Fruit fly (Drosophila melanogaster): Measurements from ENCODE around the gene Rbf.
A peak's percentile ranks its signal among the peaks of the same experiment; 100 is the strongest.

Gene Rbf

DNA sequence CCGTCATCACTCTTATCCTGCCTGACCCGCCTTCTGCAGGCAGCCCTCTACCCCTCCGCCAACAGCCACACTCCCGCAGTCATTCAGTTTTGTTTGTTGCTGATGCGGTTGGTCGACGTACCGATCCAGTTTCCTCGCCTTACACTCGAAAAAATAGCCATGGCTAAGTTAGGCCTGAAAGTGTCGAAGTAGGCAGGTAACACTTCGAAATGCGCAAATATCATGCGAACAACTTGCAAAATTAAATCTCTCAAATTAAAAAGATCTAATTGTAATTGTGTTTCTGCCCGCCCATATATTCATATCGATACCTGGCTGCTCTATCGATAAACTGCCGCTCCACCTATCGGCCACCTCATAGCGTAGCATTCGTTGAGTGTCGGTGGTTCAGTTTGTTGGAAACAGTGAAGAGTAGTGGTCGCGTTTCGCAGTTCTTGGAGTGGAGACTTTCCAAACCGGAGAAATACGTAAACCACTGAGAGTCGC is 31.6 kb downstream of the Rbf start, which contains the start of gene fz3 (continued):
- TF ChIP-seq Hr4 (GFP tag; optimal IDR thresholded peaks at IDR 0.05) (peak; percentile 55), CG1621 (tag; optimal IDR thresholded peaks at IDR 0.05) (peak; percentile 72), CG3919 (GFP tag; optimal IDR thresholded peaks at IDR 0.05) (peak; percentile 76), Lpt (GFP tag; optimal IDR thresholded peaks at IDR 0.05) (peak; percentile 32), CG6276 (GFP tag; optimal IDR thresholded peaks at IDR 0.05) (peak; percentile 58), CG6854 (GFP tag; optimal IDR thresholded peaks at IDR 0.05) (peak; percentile 60), Ets96B (tag; optimal IDR thresholded peaks at IDR 0.05) (peak; percentile 70), CG8632 (GFP tag; optimal IDR thresholded peaks at IDR 0.05) (peak; percentile 63)

DNA sequence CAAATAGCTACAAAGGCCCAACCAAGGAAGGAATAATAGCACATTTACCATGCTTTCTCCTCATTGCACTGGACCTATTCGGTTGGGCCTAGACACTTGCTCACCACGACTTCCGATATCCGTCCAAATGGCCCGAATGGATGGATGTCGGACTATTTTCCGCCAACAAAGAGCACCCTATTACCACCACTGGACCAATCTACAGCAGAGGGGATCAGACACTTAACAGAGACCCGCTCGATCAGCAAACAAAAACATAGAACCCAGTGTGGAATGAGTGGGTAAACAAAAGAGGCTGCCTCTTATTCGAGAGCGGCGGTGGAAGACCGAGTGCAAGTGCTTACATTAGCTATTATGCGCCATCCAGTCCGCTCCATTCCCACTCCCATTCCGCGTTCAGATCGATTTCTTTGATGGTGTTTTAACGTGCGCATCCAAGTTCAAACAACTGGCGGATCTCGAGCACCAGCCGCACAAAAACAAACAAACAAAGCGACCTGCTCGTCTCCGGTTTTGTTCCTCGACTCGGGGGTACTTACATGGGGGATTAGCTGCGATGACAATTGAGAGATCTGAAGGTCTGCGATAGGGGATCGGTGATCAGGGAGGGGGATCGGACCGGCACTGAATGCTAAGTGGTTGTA is 32.7 kb downstream of the Rbf start:
- TF ChIP-seq CG32006 (GFP tag; optimal IDR thresholded peaks at IDR 0.05) (no peak), Blimp-1 (GFP tag; optimal IDR thresholded peaks at IDR 0.05) (no peak), fd59A (GFP tag; optimal IDR thresholded peaks at IDR 0.05) (no peak), net (GFP tag; optimal IDR thresholded peaks at IDR 0.05) (no peak), ss (GFP tag; optimal IDR thresholded peaks at IDR 0.05) (no peak), fkh (GFP tag; optimal IDR thresholded peaks at IDR 0.05) (peak; percentile 85)

DNA sequence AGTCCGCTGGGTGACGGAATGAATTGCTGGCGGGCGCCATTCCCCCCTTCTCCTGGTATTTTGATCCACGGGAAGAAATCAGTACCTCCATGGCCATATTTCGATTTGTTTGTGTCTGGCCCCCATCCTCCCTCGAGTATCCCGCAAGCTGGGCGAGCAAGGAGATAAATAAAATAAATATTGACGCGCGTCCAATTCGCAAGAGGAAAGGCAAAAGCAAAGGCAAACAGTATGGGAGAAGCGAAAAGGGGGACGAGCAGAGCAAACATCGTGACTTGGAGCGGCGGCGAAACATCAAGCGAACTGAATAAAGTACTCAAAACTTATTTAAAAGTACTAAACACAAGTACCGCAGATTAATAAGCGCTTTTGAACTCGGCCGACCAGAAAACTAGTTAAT is 33.4 kb downstream of the Rbf start:
- peak; percentile 77 for TF ChIP-seq CG6854 (GFP tag; optimal IDR thresholded peaks at IDR 0.05)
- no peak for TF ChIP-seq Hr38 (GFP tag; optimal IDR thresholded peaks at IDR 0.05)
- TF ChIP-seq CG3919 (GFP tag; optimal IDR thresholded peaks at IDR 0.05), result peak; percentile 52
- TF ChIP-seq Eip93F (GFP tag; optimal IDR thresholded peaks at IDR 0.05), result no peak
- TF ChIP-seq CG9139 (GFP tag; optimal IDR thresholded peaks at IDR 0.05), result peak; percentile 7
- TF ChIP-seq svp (GFP tag), result no peak
- TF ChIP-seq CG34406 (GFP tag; optimal IDR thresholded peaks at IDR 0.05), result peak; percentile 53
- TF ChIP-seq Lpt (GFP tag; optimal IDR thresholded peaks at IDR 0.05), result no peak
- TF ChIP-seq vri (GFP tag; optimal IDR thresholded peaks at IDR 0.05), result peak; percentile 49
- peak; percentile 57 for TF ChIP-seq CG7368 (GFP tag; optimal IDR thresholded peaks at IDR 0.05)
- peak; percentile 14 for TF ChIP-seq dsx (GFP tag; optimal IDR thresholded peaks at IDR 0.05; ENCODE audit: poor library complexity, severe bottlenecking)
- TF ChIP-seq OdsH (GFP tag; optimal IDR thresholded peaks at IDR 0.05), result peak; percentile 36
- TF ChIP-seq Sox14 (GFP tag; optimal IDR thresholded peaks at IDR 0.05), result peak; percentile 26
- no peak for TF ChIP-seq Ets21C (GFP tag; optimal IDR thresholded peaks at IDR 0.05)
- peak; percentile 38 for TF ChIP-seq achi (GFP tag; optimal IDR thresholded peaks at IDR 0.05)
- TF ChIP-seq salr (GFP tag; optimal IDR thresholded peaks at IDR 0.05), result peak in 1 of 2 experiments; percentile 52
- TF ChIP-seq CG10669 (GFP tag; optimal IDR thresholded peaks at IDR 0.05), result peak; percentile 33
- TF ChIP-seq Blimp-1 (GFP tag; optimal IDR thresholded peaks at IDR 0.05), result peak; percentile 44
- TF ChIP-seq eg (GFP tag; IDR thresholded peaks at IDR 0.05), result 0 out of 3 replicates have a peak, but pooled peaks have one; percentile 30
- TF ChIP-seq net (GFP tag; optimal IDR thresholded peaks at IDR 0.05), result peak; percentile 52
- TF ChIP-seq CG10631 (GFP tag; optimal IDR thresholded peaks at IDR 0.05), result peak; percentile 48
- no peak for TF ChIP-seq Hr39 (GFP tag; optimal IDR thresholded peaks at IDR 0.05)
- TF ChIP-seq esn (GFP tag; optimal IDR thresholded peaks at IDR 0.05), result peak; percentile 69
- no peak for TF ChIP-seq CG8119 (GFP tag; IDR thresholded peaks at IDR 0.05)
- TF ChIP-seq fkh (GFP tag; optimal IDR thresholded peaks at IDR 0.05), result peak; percentile 87
- no peak for TF ChIP-seq Sox15 (GFP tag; optimal IDR thresholded peaks at IDR 0.05)
- TF ChIP-seq CG8319 (GFP tag; optimal IDR thresholded peaks at IDR 0.05), result peak; percentile 23
- peak; percentile 63 for TF ChIP-seq CG6792 (GFP tag; optimal IDR thresholded peaks at IDR 0.05)
- peak; percentile 47 for TF ChIP-seq CG1621 (tag; optimal IDR thresholded peaks at IDR 0.05)
- peak; percentile 28 for TF ChIP-seq pdm3 (GFP tag; optimal IDR thresholded peaks at IDR 0.05)
- no peak for TF ChIP-seq Gug (GFP tag; IDR thresholded peaks at IDR 0.05)
- no peak for TF ChIP-seq CG4318 (GFP tag; optimal IDR thresholded peaks at IDR 0.05)
- peak; percentile 64 for TF ChIP-seq CG8632 (GFP tag; optimal IDR thresholded peaks at IDR 0.05)
- no peak for TF ChIP-seq dac (GFP tag; optimal IDR thresholded peaks at IDR 0.05)
- peak; percentile 25 for TF ChIP-seq CG3032 (tag; optimal IDR thresholded peaks at IDR 0.05)
- TF ChIP-seq Eip75B (GFP tag; optimal IDR thresholded peaks at IDR 0.05), result peak; percentile 31
- peak; percentile 20 for TF ChIP-seq fd59A (GFP tag; optimal IDR thresholded peaks at IDR 0.05)
- peak; percentile 60 for TF ChIP-seq CG6808 (GFP tag; optimal IDR thresholded peaks at IDR 0.05)
- TF ChIP-seq topi (GFP tag; optimal IDR thresholded peaks at IDR 0.05), result peak; percentile 60
- TF ChIP-seq Hr4 (GFP tag; optimal IDR thresholded peaks at IDR 0.05), result no peak
- TF ChIP-seq CG32006 (GFP tag; optimal IDR thresholded peaks at IDR 0.05), result no peak
